Worm (Caenorhabditis elegans) whole organism, L3 larva: ENCODE measurements around the gene gpr-1.

ENCODE experiments used
- ceh-9 ChIP-seq: sonication (generic microtip); optimal IDR thresholded peaks from 2 replicates; lab custom pipeline; 2018; ENCODE audit warnings: missing biosample characterization, missing genetic modification characterization
- lin-39 ChIP-seq: fragments of 150-350 bp; optimal IDR thresholded peaks from 2 replicates; lab custom pipeline; 2018; ENCODE audit warnings: missing biosample characterization, missing genetic modification reagents, missing genetic modification characterization
- nhr-11 ChIP-seq: fragments of 150-350 bp; optimal IDR thresholded peaks from 2 replicates; lab custom pipeline; 2014; ENCODE audit warnings: missing biosample characterization, missing genetic modification characterization
- snpc-4 ChIP-seq: fragments of 150-350 bp; optimal IDR thresholded peaks from 2 replicates; lab custom pipeline; 2014; ENCODE audit warnings: missing biosample characterization, missing genetic modification characterization

DNA sequence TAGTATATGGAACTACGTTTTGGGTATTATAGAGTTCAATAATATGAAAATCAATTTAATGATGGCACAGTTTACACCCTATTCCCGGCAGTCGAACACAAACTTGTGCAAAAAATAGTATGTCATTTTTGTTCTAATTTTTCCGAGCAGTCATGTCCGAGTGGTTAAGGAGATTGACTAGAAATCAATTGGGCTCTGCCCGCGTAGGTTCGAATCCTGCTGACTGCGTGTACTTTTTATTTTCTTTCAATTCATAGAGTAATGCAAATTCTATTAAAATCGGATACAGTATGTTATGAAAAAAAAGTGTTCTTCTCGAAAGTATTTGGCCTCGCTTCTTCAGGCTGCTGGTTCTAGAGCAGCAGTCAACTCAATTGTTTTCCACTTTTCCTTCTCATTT lies 17.3 kb downstream of the gpr-1 start:
- TF ChIP-seq ceh-9 (tag; lab: Kevin White, UChicago) (no peak), lin-39 (tag; lab: Kevin White, UChicago) (no peak), snpc-4 (tag; lab: Kevin White, UChicago) (no peak), nhr-11 (tag; lab: Kevin White, UChicago) (no peak)
